Fruit fly (Drosophila melanogaster): Measurements from ENCODE around the gene CIA30.
A peak's percentile ranks its signal among the peaks of the same experiment; 100 is the strongest.

CIA30 gene

dm6 chr3R:29725577-29726240, 11.1 kb upstream of the CIA30 start, which contains the start of gene Kul (continued):
- TF ChIP-seq CG6808 (GFP tag; optimal IDR thresholded peaks at IDR 0.05), result peak; percentile 63
- TF ChIP-seq Met (GFP tag; optimal IDR thresholded peaks at IDR 0.05), result no peak
- TF ChIP-seq svp (GFP tag), result no peak
- TF ChIP-seq CG8319 (GFP tag; optimal IDR thresholded peaks at IDR 0.05), result peak; percentile 24
- TF ChIP-seq Eip93F (GFP tag; optimal IDR thresholded peaks at IDR 0.05), result no peak
- TF ChIP-seq Eip75B (GFP tag; optimal IDR thresholded peaks at IDR 0.05), result no peak
- TF ChIP-seq CG8632 (GFP tag; optimal IDR thresholded peaks at IDR 0.05), result no peak
- TF ChIP-seq CG1621 (tag; optimal IDR thresholded peaks at IDR 0.05), result peak; percentile 69
- TF ChIP-seq topi (GFP tag; optimal IDR thresholded peaks at IDR 0.05), result no peak
- TF ChIP-seq cyc (GFP tag; optimal IDR thresholded peaks at IDR 0.05), result peak; percentile 26
- no peak for TF ChIP-seq Smox (GFP tag; optimal IDR thresholded peaks at IDR 0.05)
- peak; percentile 9 for TF ChIP-seq Lpt (GFP tag; optimal IDR thresholded peaks at IDR 0.05)

- TF ChIP-seq CG6163 (GFP tag; IDR thresholded peaks at IDR 0.05), result peak; percentile 24; the same call in 2 of the 3 replicates
- TF ChIP-seq Sox15 (GFP tag; optimal IDR thresholded peaks at IDR 0.05), result no peak
Observed at dm6 chr3R:29726277-29726676, 10.5 kb upstream of the CIA30 start.

dm6 chr3R:29737891-29738290, 1.1 kb downstream of the CIA30 start, which contains the start of gene Gnpnat:
TSS of gene Gnpnat (plus strand) at chr3R:29738275.
- TF ChIP-seq CG4318 (GFP tag; optimal IDR thresholded peaks at IDR 0.05) (peak; percentile 12), vri (GFP tag; optimal IDR thresholded peaks at IDR 0.05) (peak; percentile 55), dsx (GFP tag; optimal IDR thresholded peaks at IDR 0.05; ENCODE audit: poor library complexity, severe bottlenecking) (peak; percentile 43), Ets96B (tag; optimal IDR thresholded peaks at IDR 0.05) (peak; percentile 66), CG6854 (GFP tag; optimal IDR thresholded peaks at IDR 0.05) (no peak), topi (GFP tag; optimal IDR thresholded peaks at IDR 0.05) (peak; percentile 45), CG3032 (tag; optimal IDR thresholded peaks at IDR 0.05) (peak; percentile 13), lz (GFP tag; optimal IDR thresholded peaks at IDR 0.05) (peak; percentile 54), CG6163 (GFP tag; IDR thresholded peaks at IDR 0.05) (no peak), fd85E (GFP tag; optimal IDR thresholded peaks at IDR 0.05) (no peak), CG31627 (GFP tag; optimal IDR thresholded peaks at IDR 0.05) (peak; percentile 11), Blimp-1 (GFP tag; optimal IDR thresholded peaks at IDR 0.05) (no peak), pdm3 (GFP tag; optimal IDR thresholded peaks at IDR 0.05) (peak; percentile 15), Sox15 (GFP tag; optimal IDR thresholded peaks at IDR 0.05) (no peak), eg (GFP tag; IDR thresholded peaks at IDR 0.05) (no peak), fkh (GFP tag; optimal IDR thresholded peaks at IDR 0.05) (no peak), CG11762 (GFP tag; optimal IDR thresholded peaks at IDR 0.05; ENCODE audit: insufficient read depth) (peak; percentile 10), cyc (GFP tag; optimal IDR thresholded peaks at IDR 0.05) (peak; percentile 21), CG10631 (GFP tag; optimal IDR thresholded peaks at IDR 0.05) (peak; percentile 64), net (GFP tag; optimal IDR thresholded peaks at IDR 0.05) (peak; percentile 54), CG8119 (GFP tag; IDR thresholded peaks at IDR 0.05) (no peak), achi (GFP tag; optimal IDR thresholded peaks at IDR 0.05) (peak; percentile 63), CG11294 (GFP tag; IDR thresholded peaks at IDR 0.05) (no peak), CG6808 (GFP tag; optimal IDR thresholded peaks at IDR 0.05) (no peak), salr (GFP tag; optimal IDR thresholded peaks at IDR 0.05) (no peak), CG34406 (GFP tag; optimal IDR thresholded peaks at IDR 0.05) (peak; percentile 40), OdsH (GFP tag; optimal IDR thresholded peaks at IDR 0.05) (peak; percentile 71), CG11902 (GFP tag; optimal IDR thresholded peaks at IDR 0.05) (peak; percentile 36), fd59A (GFP tag; optimal IDR thresholded peaks at IDR 0.05) (no peak), Met (GFP tag; optimal IDR thresholded peaks at IDR 0.05) (peak; percentile 47), CG7368 (GFP tag; optimal IDR thresholded peaks at IDR 0.05) (no peak), CG6276 (GFP tag; optimal IDR thresholded peaks at IDR 0.05) (peak; percentile 63), ss (GFP tag; optimal IDR thresholded peaks at IDR 0.05) (peak in 1 of 2 experiments; percentile 52), Sox102F (GFP tag; optimal IDR thresholded peaks at IDR 0.05) (peak; percentile 44), CG15336 (GFP tag; IDR thresholded peaks at IDR 0.05) (no peak), svp (GFP tag) (peak; percentile 51), Hr4 (GFP tag; optimal IDR thresholded peaks at IDR 0.05) (peak; percentile 62), CG8632 (GFP tag; optimal IDR thresholded peaks at IDR 0.05) (peak; percentile 40), Hr39 (GFP tag; optimal IDR thresholded peaks at IDR 0.05) (peak; percentile 3), Hr38 (GFP tag; optimal IDR thresholded peaks at IDR 0.05) (no peak), Eip93F (GFP tag; optimal IDR thresholded peaks at IDR 0.05) (no peak), Smox (GFP tag; optimal IDR thresholded peaks at IDR 0.05) (peak; percentile 44)

Measured in whole organism, prepupa.